Worm (Caenorhabditis elegans) whole organism, L1 larva: ENCODE measurements around the gene K07F5.6.

Source experiments
- C04F5.9 ChIP-seq: sonication (generic microtip); optimal IDR thresholded peaks from 2 replicates; lab custom pipeline; 2016; ENCODE audit warnings: missing genetic modification characterization, missing compliant biosample characterization
- C16A3.4 ChIP-seq: fragments of 150-350 bp; optimal IDR thresholded peaks from 2 replicates; lab custom pipeline; 2014; ENCODE audit warnings: missing biosample characterization, missing genetic modification characterization
- Y116A8C.19 ChIP-seq: sonication (generic microtip); optimal IDR thresholded peaks from 2 replicates; lab custom pipeline; 2016; ENCODE audit warnings: missing compliant biosample characterization, missing genetic modification characterization, borderline replicate concordance
- aha-1 ChIP-seq: fragments of 150-350 bp; optimal IDR thresholded peaks from 2 replicates; lab custom pipeline; 2014; ENCODE audit warnings: missing biosample characterization, missing genetic modification characterization
- alr-1 ChIP-seq: fragments of 200-800 bp; sonication (Bioruptor generic); optimal IDR thresholded peaks from 2 replicates; lab custom pipeline; 2018; ENCODE audit warnings: borderline replicate concordance, mild to moderate bottlenecking, missing genetic modification characterization, missing compliant biosample characterization
- ama-1 ChIP-seq: fragments of 150-350 bp; optimal IDR thresholded peaks from 2 replicates; lab custom pipeline; 2014
- blmp-1 ChIP-seq: fragments of 150-350 bp; optimal IDR thresholded peaks from 2 replicates; lab custom pipeline; 2014; ENCODE audit warnings: missing biosample characterization, missing genetic modification characterization
- ceh-8 ChIP-seq: fragments of 200-800 bp; sonication (Bioruptor generic); optimal IDR thresholded peaks from 2 replicates; lab custom pipeline; 2018; ENCODE audit warnings: mild to moderate bottlenecking, missing genetic modification characterization, moderate library complexity, missing compliant biosample characterization
- ceh-82 ChIP-seq, 3 experiments: fragments of 150-350 bp in 1 of 3; sonication (generic microtip) in 2 of 3; optimal IDR thresholded peaks; 2 replicates each; lab custom pipeline; 2014 to 2017; ENCODE audit warnings: missing biosample characterization in 3 of 3, missing genetic modification characterization in 3 of 3
- ceh-88 ChIP-seq: fragments of 200-800 bp; sonication (Bioruptor generic); IDR thresholded peaks from 2 replicates; pipeline ENCODE4 v1.3.6; 2022; ENCODE audit warnings: missing genetic modification characterization, missing compliant biosample characterization
- ces-1 ChIP-seq: fragments of 150-350 bp; optimal IDR thresholded peaks from 2 replicates; lab custom pipeline; 2014; ENCODE audit warnings: missing biosample characterization, missing genetic modification reagents, missing genetic modification characterization
- efl-3 ChIP-seq: fragments of 200-800 bp; sonication (Bioruptor generic); optimal IDR thresholded peaks from 2 replicates; lab custom pipeline; 2018; ENCODE audit warnings: mild to moderate bottlenecking, missing genetic modification characterization, missing compliant biosample characterization
- egl-27 ChIP-seq, 2 experiments: fragments of 150-350 bp in 1 of 2; sonication (generic microtip); optimal IDR thresholded peaks; 3 replicates each; lab custom pipeline; 2017 to 2018; ENCODE audit warnings: missing biosample characterization in 2 of 2, missing genetic modification characterization in 2 of 2, missing genetic modification reagents in 2 of 2
- elt-2 ChIP-seq: sonication (generic microtip); optimal IDR thresholded peaks from 2 replicates; lab custom pipeline; 2016; ENCODE audit warnings: missing genetic modification characterization, mild to moderate bottlenecking, inconsistent platforms, missing compliant biosample characterization, missing genetic modification reagents
- elt-3 ChIP-seq, 6 experiments: fragments of 150-350 bp in 1 of 6; sonication (generic microtip); optimal IDR thresholded peaks; 2 replicates each; lab custom pipeline; 2017 to 2018; ENCODE audit warnings: missing biosample characterization in 6 of 6, missing genetic modification characterization in 6 of 6, inconsistent platforms in 1 of 6
- ets-5 ChIP-seq: fragments of 200-800 bp; sonication (Bioruptor generic); IDR thresholded peaks from 2 replicates; pipeline ENCODE4 v1.3.6; 2022; ENCODE audit warnings: missing genetic modification characterization, missing compliant biosample characterization
- fkh-10 ChIP-seq: sonication (generic microtip); optimal IDR thresholded peaks from 2 replicates; lab custom pipeline; 2017; ENCODE audit warnings: missing biosample characterization, missing genetic modification reagents, missing genetic modification characterization
- fos-1 ChIP-seq: fragments of 150-350 bp; optimal IDR thresholded peaks from 2 replicates; lab custom pipeline; 2014; ENCODE audit warnings: missing biosample characterization, missing genetic modification characterization
- hlh-4 ChIP-seq: sonication (generic microtip); optimal IDR thresholded peaks from 2 replicates; lab custom pipeline; 2016; ENCODE audit warnings: mild to moderate bottlenecking, missing genetic modification characterization, missing compliant biosample characterization
- hpl-2 ChIP-seq: fragments of 150-350 bp; optimal IDR thresholded peaks from 2 replicates; lab custom pipeline; 2014; ENCODE audit warnings: missing biosample characterization, missing genetic modification reagents, missing genetic modification characterization
- isw-1 ChIP-seq: fragments of 200-800 bp; sonication (Bioruptor generic); IDR thresholded peaks from 2 replicates; pipeline ENCODE4 v1.3.6; 2022; ENCODE audit warnings: missing genetic modification characterization, missing compliant biosample characterization
- jun-1 ChIP-seq: fragments of 150-350 bp; optimal IDR thresholded peaks from 2 replicates; lab custom pipeline; 2014; ENCODE audit warnings: missing biosample characterization, missing genetic modification reagents, missing genetic modification characterization
- lin-13 ChIP-seq: fragments of 150-350 bp; optimal IDR thresholded peaks from 2 replicates; lab custom pipeline; 2014; ENCODE audit warnings: missing biosample characterization, missing genetic modification reagents, missing genetic modification characterization
- lin-14 ChIP-seq: fragments of 200-800 bp; sonication (Bioruptor generic); optimal IDR thresholded peaks from 2 replicates; lab custom pipeline; 2018; ENCODE audit warnings: mild to moderate bottlenecking, missing genetic modification characterization, moderate library complexity, missing compliant biosample characterization
- lin-35 ChIP-seq, 2 experiments: fragments of 150-350 bp; optimal IDR thresholded peaks; 2 replicates each; lab custom pipeline; 2014; ENCODE audit warnings: missing biosample characterization in 2 of 2, missing genetic modification characterization in 2 of 2, missing genetic modification reagents in 2 of 2
- lin-39 ChIP-seq: fragments of 150-350 bp; optimal IDR thresholded peaks from 2 replicates; lab custom pipeline; 2014; ENCODE audit warnings: missing biosample characterization, missing genetic modification reagents, missing genetic modification characterization
- mdl-1 ChIP-seq, 2 experiments: fragments of 150-350 bp; optimal IDR thresholded peaks; 2 replicates each; lab custom pipeline; 2014 to 2017; ENCODE audit warnings: missing biosample characterization in 2 of 2, missing genetic modification characterization in 2 of 2, inconsistent platforms in 1 of 2
- mep-1 ChIP-seq: fragments of 150-350 bp; optimal IDR thresholded peaks from 2 replicates; lab custom pipeline; 2014; ENCODE audit warnings: missing biosample characterization, missing genetic modification characterization
- nhr-11 ChIP-seq: fragments of 150-350 bp; optimal IDR thresholded peaks from 2 replicates; lab custom pipeline; 2014; ENCODE audit warnings: missing biosample characterization, missing genetic modification characterization
- nhr-12 ChIP-seq: sonication (generic microtip); optimal IDR thresholded peaks from 2 replicates; lab custom pipeline; 2017; ENCODE audit warnings: missing biosample characterization, missing genetic modification characterization
- nhr-237 ChIP-seq: fragments of 150-350 bp; optimal IDR thresholded peaks from 2 replicates; lab custom pipeline; 2014; ENCODE audit warnings: missing biosample characterization, missing genetic modification characterization
- nhr-47 ChIP-seq: sonication (generic microtip); optimal IDR thresholded peaks from 2 replicates; lab custom pipeline; 2016; ENCODE audit warnings: mild to moderate bottlenecking, missing genetic modification characterization, moderate library complexity, missing compliant biosample characterization
- nhr-71 ChIP-seq: sonication (generic microtip); optimal IDR thresholded peaks from 2 replicates; lab custom pipeline; 2016; ENCODE audit warnings: mild to moderate bottlenecking, missing genetic modification characterization, moderate library complexity, missing compliant biosample characterization
- nhr-76 ChIP-seq: sonication (generic microtip); optimal IDR thresholded peaks from 2 replicates; lab custom pipeline; 2017; ENCODE audit warnings: missing biosample characterization, missing genetic modification characterization
- nhr-85 ChIP-seq: sonication (generic microtip); peaks from one replicate; lab custom pipeline; 2016; ENCODE audit warnings: missing genetic modification characterization, inconsistent platforms, missing compliant biosample characterization
- nhr-90 ChIP-seq: sonication (generic microtip); optimal IDR thresholded peaks from 2 replicates; lab custom pipeline; 2016; ENCODE audit warnings: mild to moderate bottlenecking, missing genetic modification characterization, missing compliant biosample characterization; ENCODE audit not compliant: poor library complexity
- pag-3 ChIP-seq: sonication (generic microtip); optimal IDR thresholded peaks from 2 replicates; lab custom pipeline; 2017; ENCODE audit warnings: missing genetic modification characterization, mild to moderate bottlenecking, missing compliant biosample characterization, antibody characterized with exemption, borderline replicate concordance; ENCODE audit not compliant: insufficient read depth
- pax-3 ChIP-seq: fragments of 200-800 bp; sonication (Bioruptor generic); optimal IDR thresholded peaks from 2 replicates; lab custom pipeline; 2018; ENCODE audit warnings: mild to moderate bottlenecking, missing genetic modification characterization, moderate library complexity, missing compliant biosample characterization
- pqm-1 ChIP-seq: sonication (generic microtip); optimal IDR thresholded peaks from 3 replicates; lab custom pipeline; 2017; ENCODE audit warnings: missing biosample characterization, missing genetic modification characterization
- skn-1 ChIP-seq: fragments of 150-350 bp; optimal IDR thresholded peaks from 2 replicates; lab custom pipeline; 2014; ENCODE audit warnings: missing biosample characterization, missing genetic modification characterization
- snpc-4 ChIP-seq: fragments of 150-350 bp; optimal IDR thresholded peaks from 2 replicates; lab custom pipeline; 2014; ENCODE audit warnings: missing biosample characterization, missing genetic modification characterization
- sox-4 ChIP-seq: sonication (generic microtip); optimal IDR thresholded peaks from 2 replicates; lab custom pipeline; 2016; ENCODE audit warnings: missing genetic modification characterization, missing compliant biosample characterization
- sptf-1 ChIP-seq: fragments of 150-350 bp; optimal IDR thresholded peaks from 2 replicates; lab custom pipeline; 2014; ENCODE audit warnings: missing biosample characterization, missing genetic modification characterization
- tbx-2 ChIP-seq: sonication (generic microtip); optimal IDR thresholded peaks from 2 replicates; lab custom pipeline; 2016; ENCODE audit warnings: missing genetic modification characterization, missing compliant biosample characterization
- tlp-1 ChIP-seq: fragments of 150-350 bp; optimal IDR thresholded peaks from 2 replicates; lab custom pipeline; 2014; ENCODE audit warnings: missing biosample characterization, missing genetic modification characterization
- unc-130 ChIP-seq: fragments of 150-350 bp; optimal IDR thresholded peaks from 2 replicates; lab custom pipeline; 2017; ENCODE audit warnings: missing biosample characterization, missing genetic modification characterization, inconsistent platforms
- unc-30 ChIP-seq: sonication (generic microtip); optimal IDR thresholded peaks from 2 replicates; lab custom pipeline; 2017; ENCODE audit warnings: missing biosample characterization, missing genetic modification characterization
- unc-86 ChIP-seq: sonication (generic microtip); optimal IDR thresholded peaks from 2 replicates; lab custom pipeline; 2016; ENCODE audit warnings: missing genetic modification characterization, missing compliant biosample characterization
- vab-15 ChIP-seq: sonication (generic microtip); optimal IDR thresholded peaks from 2 replicates; lab custom pipeline; 2017; ENCODE audit warnings: missing genotype, mild to moderate bottlenecking, missing genetic modification characterization, missing compliant biosample characterization
- xbp-1 ChIP-seq: sonication (generic microtip); optimal IDR thresholded peaks from 2 replicates; lab custom pipeline; 2016; ENCODE audit warnings: missing genetic modification characterization, missing compliant biosample characterization
- ztf-4 ChIP-seq: fragments of 150-350 bp; optimal IDR thresholded peaks from 2 replicates; lab custom pipeline; 2014; ENCODE audit warnings: missing biosample characterization, missing genetic modification characterization

Gene K07F5.6

DNA sequence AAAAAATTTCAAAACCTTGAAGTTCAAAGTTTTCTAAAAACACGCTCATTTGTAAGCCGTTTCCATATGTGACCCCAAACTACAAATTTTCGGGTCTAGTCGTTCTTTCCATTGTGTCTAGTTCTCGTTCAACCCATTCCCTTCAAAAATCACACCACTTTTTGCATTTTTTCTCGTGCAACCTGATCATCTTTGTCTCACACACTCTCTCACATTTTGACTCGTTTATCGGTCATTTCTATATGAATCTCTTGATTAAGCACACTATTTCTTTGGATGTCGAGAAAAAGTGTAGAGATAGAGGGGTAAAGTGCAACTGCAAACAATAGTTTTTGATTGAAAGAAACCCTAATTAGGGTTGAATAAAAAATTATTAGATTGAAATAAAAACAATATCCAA, 42.9 kb downstream of the K07F5.6 start (continued):
- TF ChIP-seq sptf-1 (tag; lab: Kevin White, UChicago) (no peak), Y116A8C.19 (tag; lab: Kevin White, UChicago) (no peak), xbp-1 (tag; lab: Kevin White, UChicago) (peak; percentile 41), mdl-1 (tag; optimal IDR thresholded peaks at IDR 0.05; lab: Kevin White, UChicago) (peak in 1 of 2 experiments; percentile 47), hlh-4 (tag; lab: Kevin White, UChicago) (no peak), nhr-76 (no peak), tlp-1 (tag; lab: Kevin White, UChicago) (no peak), tbx-2 (tag; lab: Kevin White, UChicago) (peak; percentile 26), mep-1 (peak; percentile 87), ztf-4 (peak; percentile 31), efl-3 (no peak), isw-1 (GFP tag; lab: Robert Waterston, UW) (no peak), ceh-8 (GFP tag; lab: Kevin White, UChicago) (no peak), fos-1 (tag; lab: Kevin White, UChicago) (peak; percentile 64), lin-35 (GFP tag; optimal IDR thresholded peaks at IDR 0.05; lab: Kevin White, UChicago) (peak in 1 of 2 experiments; percentile 70), egl-27 (tag; optimal IDR thresholded peaks at IDR 0.05; lab: Kevin White, UChicago) (no peak), unc-86 (tag; lab: Kevin White, UChicago) (no peak), pag-3 (no peak), elt-2 (tag; lab: Kevin White, UChicago) (peak; percentile 64), jun-1 (peak; percentile 65), ceh-82 (tag; optimal IDR thresholded peaks at IDR 0.05; lab: Kevin White, UChicago) (peak in 1 of 3 experiments; percentile 18), elt-3 (tag; optimal IDR thresholded peaks at IDR 0.05; lab: Kevin White, UChicago) (peak in 3 of 6 experiments; percentile 5 to 56 (median 33)), snpc-4 (tag; lab: Kevin White, UChicago) (no peak), ets-5 (GFP tag; lab: Robert Waterston, UW) (no peak), nhr-47 (tag; lab: Kevin White, UChicago) (peak; percentile 30), aha-1 (tag; lab: Kevin White, UChicago) (no peak), lin-39 (tag; lab: Kevin White, UChicago) (no peak), hpl-2 (no peak), vab-15 (tag; lab: Kevin White, UChicago) (no peak), blmp-1 (peak; percentile 69), nhr-11 (tag; lab: Kevin White, UChicago) (no peak), ces-1 (GFP tag; lab: Kevin White, UChicago) (no peak), fkh-10 (no peak), C04F5.9 (tag; lab: Kevin White, UChicago) (no peak), ceh-88 (GFP tag; lab: Robert Waterston, UW) (no peak), unc-30 (no peak), lin-13 (GFP tag; lab: Kevin White, UChicago) (peak; percentile 15), nhr-237 (tag; lab: Kevin White, UChicago) (peak; percentile 2), nhr-12 (tag; lab: Kevin White, UChicago) (no peak), unc-130 (tag; lab: Kevin White, UChicago) (no peak), pax-3 (tag; lab: Kevin White, UChicago) (no peak), alr-1 (tag; lab: Kevin White, UChicago) (no peak), lin-14 (GFP tag; lab: Kevin White, UChicago) (peak; percentile 85), nhr-71 (peak; percentile 82), C16A3.4 (tag; lab: Kevin White, UChicago) (no peak), pqm-1 (tag; lab: Kevin White, UChicago) (no peak), nhr-90 (tag; lab: Kevin White, UChicago) (peak; percentile 61), nhr-85 (tag; lab: Kevin White, UChicago) (peak; percentile 87), sox-4 (tag; lab: Kevin White, UChicago) (no peak), ama-1 (lab: Kevin White, UChicago) (no peak), skn-1 (tag; lab: Kevin White, UChicago) (peak; percentile 18)
